Fruit fly (Drosophila melanogaster): ENCODE data around the gene CG15546.

DNA sequence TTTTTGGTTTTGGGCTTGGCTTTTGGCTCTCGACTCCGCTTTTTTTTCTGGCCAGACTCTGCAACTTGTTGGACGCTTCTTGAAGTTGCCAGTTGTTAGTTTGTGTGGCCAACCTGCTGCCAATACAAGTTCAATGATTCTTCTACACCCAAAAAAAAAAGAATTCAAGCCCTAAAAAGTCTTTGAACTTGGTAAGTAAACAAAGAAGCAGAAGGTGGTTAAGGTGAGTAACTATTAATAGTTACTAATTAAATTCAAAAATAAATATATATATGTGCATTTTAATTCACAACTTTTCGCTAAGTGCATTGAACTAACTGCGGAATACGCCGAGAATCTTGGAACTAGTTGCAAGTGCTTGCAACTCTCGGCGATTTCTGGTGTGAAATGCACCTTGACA lies 42.9 kb downstream of the CG15546 start:
- TF ChIP-seq kay (GFP tag; ENCODE audit: borderline replicate concordance) (no peak), tj (GFP tag; optimal IDR thresholded peaks at IDR 0.05) (no peak), cic (GFP tag; optimal IDR thresholded peaks at IDR 0.05) (no peak), CG5204 (GFP tag; optimal IDR thresholded peaks at IDR 0.05) (no peak), CG14711 (tag; optimal IDR thresholded peaks at IDR 0.05) (no peak), Clk (GFP tag; optimal IDR thresholded peaks at IDR 0.05) (no peak), bab1 (GFP tag; optimal IDR thresholded peaks at IDR 0.05) (no peak), pad (GFP tag; optimal IDR thresholded peaks at IDR 0.05) (no peak), Hr96 (GFP tag; optimal IDR thresholded peaks at IDR 0.05) (no peak), toe (GFP tag; optimal IDR thresholded peaks at IDR 0.05) (no peak), CG7101 (tag; optimal IDR thresholded peaks at IDR 0.05) (no peak), ovo (GFP tag; optimal IDR thresholded peaks at IDR 0.05) (no peak), CG12768 (GFP tag; optimal IDR thresholded peaks at IDR 0.05) (no peak), CG33017 (tag; optimal IDR thresholded peaks at IDR 0.05) (no peak)

Data from whole organism, adult.